Worm (Caenorhabditis elegans) whole organism, young adult: ENCODE data around the gene ZK354.8.
"Not testable (repeated sequence)": the region's sequence is repeated elsewhere in the genome, so short reads cannot be mapped to it uniquely, and the experiment has no call there.

Experiments
- B0019.2 ChIP-seq: fragments of 200-800 bp; sonication (Bioruptor generic); conservative IDR thresholded peaks from 2 replicates; pipeline ENCODE4 v1.3.6; 2022; ENCODE audit warnings: missing genetic modification reagents, missing genetic modification characterization, missing compliant biosample characterization
- B0336.3 ChIP-seq: fragments of 200-800 bp; sonication (Bioruptor generic); IDR thresholded peaks from 2 replicates; pipeline ENCODE4 v1.3.6; 2022; ENCODE audit warnings: missing genetic modification characterization, missing compliant biosample characterization
- C17E4.6 ChIP-seq: fragments of 200-800 bp; sonication (Bioruptor generic); IDR thresholded peaks from 2 replicates; pipeline ENCODE4 v1.3.6; 2022; ENCODE audit warnings: missing genetic modification reagents, missing genetic modification characterization, missing compliant biosample characterization
- D2030.7 ChIP-seq: fragments of 200-800 bp; sonication (Bioruptor generic); IDR thresholded peaks from 2 replicates; pipeline ENCODE4 v1.3.6; 2022; ENCODE audit warnings: missing genetic modification reagents, missing genetic modification characterization, missing compliant biosample characterization
- F33H1.4 ChIP-seq: fragments of 200-800 bp; sonication (Bioruptor generic); IDR thresholded peaks from 2 replicates; pipeline ENCODE4 v1.3.6; 2022; ENCODE audit warnings: missing genetic modification reagents, missing genetic modification characterization, missing compliant biosample characterization
- Y53G8AR.9 ChIP-seq: fragments of 200-800 bp; sonication (Bioruptor generic); conservative IDR thresholded peaks from 2 replicates; pipeline ENCODE4 v1.3.6; 2022; ENCODE audit warnings: missing genetic modification reagents, missing genetic modification characterization, missing compliant biosample characterization
- Y56A3A.18 ChIP-seq: fragments of 200-800 bp; sonication (Bioruptor generic); IDR thresholded peaks from 2 replicates; pipeline ENCODE4 v1.3.6; 2022; ENCODE audit warnings: missing genetic modification reagents, missing genetic modification characterization, missing compliant biosample characterization
- akir-1 ChIP-seq: fragments of 200-800 bp; sonication (Bioruptor generic); optimal IDR thresholded peaks from 2 replicates; lab custom pipeline; 2018; ENCODE audit warnings: mild to moderate bottlenecking, missing genetic modification characterization, moderate library complexity, missing compliant biosample characterization
- aptf-3 ChIP-seq: fragments of 200-800 bp; sonication (Bioruptor generic); IDR thresholded peaks from 2 replicates; pipeline ENCODE4 v1.3.6; 2022; ENCODE audit warnings: missing genetic modification characterization, missing compliant biosample characterization
- attf-6 ChIP-seq: fragments of 200-800 bp; sonication (Bioruptor generic); IDR thresholded peaks from 2 replicates; pipeline ENCODE4 v1.3.6; 2022; ENCODE audit warnings: missing genetic modification reagents, missing genetic modification characterization, missing compliant biosample characterization
- ceh-100 ChIP-seq: fragments of 200-800 bp; sonication (Bioruptor generic); IDR thresholded peaks from 2 replicates; pipeline ENCODE4 v1.3.6; 2022; ENCODE audit warnings: missing genetic modification reagents, missing genetic modification characterization, missing compliant biosample characterization
- dox-1 ChIP-seq: fragments of 200-800 bp; sonication (Bioruptor generic); IDR thresholded peaks from 2 replicates; pipeline ENCODE4 v1.3.6; 2022; ENCODE audit warnings: missing genetic modification reagents, missing genetic modification characterization, missing compliant biosample characterization
- egrh-3 ChIP-seq: fragments of 200-800 bp; sonication (Bioruptor generic); IDR thresholded peaks from 2 replicates; pipeline ENCODE4 v1.3.6; 2022; ENCODE audit warnings: missing genetic modification reagents, missing genetic modification characterization, missing compliant biosample characterization
- ekl-4 ChIP-seq: fragments of 200-800 bp; sonication (Bioruptor generic); IDR thresholded peaks from 2 replicates; pipeline ENCODE4 v1.3.6; 2022; ENCODE audit warnings: missing genetic modification reagents, missing genetic modification characterization, missing compliant biosample characterization
- hmg-1.2 ChIP-seq: fragments of 200-800 bp; sonication (Bioruptor generic); IDR thresholded peaks from 2 replicates; pipeline ENCODE4 v1.3.6; 2022; ENCODE audit warnings: missing genetic modification reagents, missing genetic modification characterization, missing compliant biosample characterization
- hmg-20 ChIP-seq: fragments of 200-800 bp; sonication (Bioruptor generic); IDR thresholded peaks from 2 replicates; pipeline ENCODE4 v1.3.6; 2022; ENCODE audit warnings: missing genetic modification reagents, missing genetic modification characterization, missing compliant biosample characterization
- hrde-1 ChIP-seq: sonication (generic microtip); optimal IDR thresholded peaks from 2 replicates; lab custom pipeline; 2016; ENCODE audit warnings: missing genetic modification characterization, mild to moderate bottlenecking, missing compliant biosample characterization, moderate library complexity, missing genotype, missing genetic modification reagents, borderline replicate concordance
- hsf-1 ChIP-seq: fragments of 200-800 bp; sonication (Bioruptor generic); IDR thresholded peaks from 2 replicates; pipeline ENCODE4 v1.3.6; 2022; ENCODE audit warnings: missing genetic modification reagents, missing genetic modification characterization, missing compliant biosample characterization
- lin-26 ChIP-seq: fragments of 200-800 bp; sonication (Bioruptor generic); IDR thresholded peaks from 2 replicates; pipeline ENCODE4 v1.3.6; 2022; ENCODE audit warnings: missing genetic modification reagents, missing genetic modification characterization, missing compliant biosample characterization
- lsl-1 ChIP-seq: fragments of 200-800 bp; sonication (Bioruptor generic); optimal IDR thresholded peaks from 2 replicates; lab custom pipeline; 2018; ENCODE audit warnings: mild to moderate bottlenecking, missing genetic modification characterization, moderate library complexity, missing compliant biosample characterization
- madf-3 ChIP-seq: fragments of 200-800 bp; sonication (Bioruptor generic); IDR thresholded peaks from 2 replicates; pipeline ENCODE4 v1.3.6; 2022; ENCODE audit warnings: missing genetic modification reagents, missing genetic modification characterization, missing compliant biosample characterization
- madf-6 ChIP-seq: fragments of 200-800 bp; sonication (Bioruptor generic); IDR thresholded peaks from 2 replicates; pipeline ENCODE4 v1.3.6; 2022; ENCODE audit warnings: missing genetic modification reagents, missing genetic modification characterization, missing compliant biosample characterization
- mcd-1 ChIP-seq: fragments of 200-800 bp; sonication (Bioruptor generic); IDR thresholded peaks from 2 replicates; pipeline ENCODE4 v1.3.6; 2022; ENCODE audit warnings: missing genetic modification reagents, missing genetic modification characterization, missing compliant biosample characterization
- nfyb-1 ChIP-seq: fragments of 200-800 bp; sonication (Bioruptor generic); IDR thresholded peaks from 2 replicates; pipeline ENCODE4 v1.3.6; 2022; ENCODE audit warnings: missing genetic modification reagents, missing genetic modification characterization, missing compliant biosample characterization
- pbrm-1 ChIP-seq: fragments of 200-800 bp; sonication (Bioruptor generic); IDR thresholded peaks from 2 replicates; pipeline ENCODE4 v1.3.6; 2022; ENCODE audit warnings: missing genetic modification reagents, missing genetic modification characterization, missing compliant biosample characterization
- rcor-1 ChIP-seq: fragments of 200-800 bp; sonication (Bioruptor generic); IDR thresholded peaks from 2 replicates; pipeline ENCODE4 v1.3.6; 2022; ENCODE audit warnings: missing genetic modification reagents, missing genetic modification characterization, missing compliant biosample characterization
- snpc-1.1 ChIP-seq: sonication (generic microtip); optimal IDR thresholded peaks from 2 replicates; lab custom pipeline; 2017; ENCODE audit warnings: missing genetic modification characterization, mild to moderate bottlenecking, missing compliant biosample characterization, antibody characterized with exemption, moderate library complexity, missing genotype, missing genetic modification reagents; ENCODE audit not compliant: insufficient read depth
- snpc-4 ChIP-seq, 5 experiments: fragments of 150-350 bp in 1 of 5; sonication (generic microtip) in 4 of 5; optimal IDR thresholded peaks; 2 replicates each; lab custom pipeline; 2014 to 2018; ENCODE audit warnings: missing genetic modification characterization in 5 of 5, missing biosample characterization in 3 of 5, antibody characterized with exemption in 2 of 5, mild to moderate bottlenecking in 2 of 5, missing compliant biosample characterization in 2 of 5, missing genotype in 2 of 5, moderate library complexity in 2 of 5, missing genetic modification reagents in 1 of 5
- tbp1 ChIP-seq: fragments of 200-800 bp; sonication (Bioruptor generic); optimal IDR thresholded peaks from 2 replicates; lab custom pipeline; 2018; ENCODE audit warnings: mild to moderate bottlenecking, missing genetic modification characterization, missing compliant biosample characterization

Gene ZK354.8

DNA sequence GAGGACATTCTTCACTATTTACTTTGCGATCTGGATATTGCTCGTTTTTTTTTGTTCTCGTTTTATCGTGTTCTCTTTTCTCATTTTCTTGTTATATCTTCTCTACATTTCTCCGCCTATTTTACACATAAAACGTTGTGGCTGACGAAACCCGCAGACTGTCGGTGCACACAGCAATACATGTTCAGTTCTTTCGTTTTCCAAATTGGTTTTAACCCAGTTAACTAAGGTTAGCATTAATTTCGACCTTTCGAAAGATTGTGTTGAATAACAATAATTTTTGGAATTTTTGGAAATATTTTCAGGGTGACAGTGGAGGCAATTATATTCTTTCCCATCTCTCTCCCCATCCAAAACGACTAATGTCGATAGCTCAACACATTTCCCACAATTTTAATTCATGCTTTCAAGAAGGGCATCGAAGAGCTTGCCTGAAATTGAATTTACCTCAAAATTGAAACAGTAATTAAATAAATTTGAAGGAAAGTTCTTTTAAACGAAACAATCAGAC lies 41.2 kb downstream of the ZK354.8 start (continued):
- TF ChIP-seq tbp1 (GFP tag; lab: Kevin White, UChicago), result peak; percentile 69
- TF ChIP-seq mcd-1, result peak; percentile 56; the same call in 1 of the 2 replicates
- TF ChIP-seq hsf-1 (GFP tag; lab: Robert Waterston, UW), result peak; percentile 63; the same call in 1 of the 2 replicates
- TF ChIP-seq Y56A3A.18 (GFP tag; lab: Robert Waterston, UW), result peak; percentile 41; the same call in 1 of the 2 replicates
- TF ChIP-seq ekl-4 (GFP tag; lab: Robert Waterston, UW), result peak; percentile 82
- peak; percentile 88 for TF ChIP-seq snpc-1.1 (tag; lab: Kevin White, UChicago)
- peak; percentile 80 for TF ChIP-seq madf-6 (GFP tag; lab: Robert Waterston, UW)
- peak; percentile 63; the same call in 1 of the 2 replicates for TF ChIP-seq lin-26 (GFP tag; lab: Robert Waterston, UW)
- TF ChIP-seq hrde-1 (tag; lab: Kevin White, UChicago), result peak; percentile 42
- TF ChIP-seq C17E4.6, result peak; percentile 55; the same call in 1 of the 2 replicates
- TF ChIP-seq B0019.2 (GFP tag; lab: Robert Waterston, UW), result 0 out of 2 replicates have a peak, but pooled peaks have one; percentile 28
- TF ChIP-seq hmg-1.2 (GFP tag; lab: Robert Waterston, UW), result peak; percentile 82
- TF ChIP-seq lsl-1 (GFP tag; lab: Kevin White, UChicago), result peak; percentile 34
- TF ChIP-seq ceh-100 (GFP tag; lab: Robert Waterston, UW), result peak; percentile 35; the same call in 1 of the 2 replicates
- TF ChIP-seq aptf-3 (GFP tag; lab: Robert Waterston, UW), result 0 out of 2 replicates have a peak, but pooled peaks have one; percentile 8

DNA sequence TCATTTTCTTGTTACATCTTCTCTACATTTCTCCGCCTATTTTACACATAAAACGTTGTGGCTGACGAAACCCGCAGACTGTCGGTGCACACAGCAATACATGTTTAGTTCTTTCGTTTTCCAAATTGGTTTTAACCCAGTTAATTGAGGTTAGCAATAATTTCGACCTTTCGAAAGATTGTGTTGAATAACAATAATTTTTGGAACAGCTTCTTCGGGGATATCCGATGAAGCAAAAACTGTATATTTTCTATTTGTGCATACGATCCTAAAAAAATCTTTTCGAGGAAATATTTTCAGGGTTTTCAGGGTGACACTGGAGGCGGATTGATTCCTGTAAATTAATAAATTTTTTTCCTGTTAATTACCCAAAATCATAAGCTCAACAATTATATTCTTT lies 44.2 kb downstream of the ZK354.8 start:
- peak; percentile 81 for TF ChIP-seq madf-6 (GFP tag; lab: Robert Waterston, UW)
- TF ChIP-seq snpc-1.1 (tag; lab: Kevin White, UChicago), result peak; percentile 46
- TF ChIP-seq ceh-100 (GFP tag; lab: Robert Waterston, UW), result peak; percentile 39
- TF ChIP-seq hmg-1.2 (GFP tag; lab: Robert Waterston, UW), result peak; percentile 80
- TF ChIP-seq tbp1 (GFP tag; lab: Kevin White, UChicago), result peak; percentile 45
- peak; percentile 49; the same call in 1 of the 2 replicates for TF ChIP-seq rcor-1 (GFP tag; lab: Robert Waterston, UW)
- TF ChIP-seq D2030.7 (GFP tag; lab: Robert Waterston, UW), result peak; percentile 92
- peak; percentile 78 for TF ChIP-seq pbrm-1 (GFP tag; lab: Robert Waterston, UW)
- peak; percentile 60 for TF ChIP-seq snpc-4 (GFP tag; optimal IDR thresholded peaks at IDR 0.05; lab: Kevin White, UChicago)
- peak; percentile 48 to 95 (median 90) for TF ChIP-seq snpc-4 (tag; optimal IDR thresholded peaks at IDR 0.05; lab: Kevin White, UChicago)
- TF ChIP-seq nfyb-1 (GFP tag; lab: Robert Waterston, UW), result peak; percentile 74
- 0 out of 2 replicates have a peak, but pooled peaks have one; percentile 42 for TF ChIP-seq hmg-20 (GFP tag; lab: Robert Waterston, UW)
- 0 out of 2 replicates have a peak, but pooled peaks have one; percentile 55 for TF ChIP-seq madf-3 (GFP tag; lab: Robert Waterston, UW)
- TF ChIP-seq dox-1 (GFP tag; lab: Robert Waterston, UW), result 0 out of 2 replicates have a peak, but pooled peaks have one; percentile 43
- TF ChIP-seq hsf-1 (GFP tag; lab: Robert Waterston, UW), result peak; percentile 68; the same call in 1 of the 2 replicates
- TF ChIP-seq Y56A3A.18 (GFP tag; lab: Robert Waterston, UW), result peak; percentile 82
- peak; percentile 75; the same call in 1 of the 2 replicates for TF ChIP-seq ekl-4 (GFP tag; lab: Robert Waterston, UW)
- peak; percentile 58; the same call in 1 of the 2 replicates for TF ChIP-seq C17E4.6
- TF ChIP-seq Y53G8AR.9, result 0 out of 2 replicates have a peak, but pooled peaks have one; percentile 57
- peak; percentile 97 for TF ChIP-seq attf-6 (GFP tag; lab: Robert Waterston, UW)
- peak; percentile 58 for TF ChIP-seq F33H1.4 (GFP tag; lab: Robert Waterston, UW)

DNA sequence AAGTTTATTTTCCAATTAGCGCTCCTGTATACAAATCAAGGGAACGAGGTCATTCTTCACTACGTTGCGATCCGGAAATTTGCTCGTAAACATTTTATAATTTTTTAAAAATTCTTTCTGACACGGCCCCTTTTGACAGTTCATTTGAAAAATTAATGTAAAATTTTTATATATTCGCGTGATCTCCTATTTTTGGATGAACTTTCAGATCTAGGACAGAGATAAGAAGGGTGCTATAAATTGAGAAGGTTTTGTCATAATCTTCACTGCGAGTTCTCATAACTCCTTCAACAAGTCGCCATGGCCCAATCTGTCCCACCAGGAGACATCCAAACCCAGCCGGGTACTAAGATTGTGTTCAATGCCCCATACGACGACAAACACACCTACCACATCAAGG lies 45.7 kb downstream of the ZK354.8 start, which contains the start of gene msp-19:
TSS of gene msp-19 (plus strand) at position 301 of the 400 bp plus-strand sequence.
- not testable (repeated sequence) for TF ChIP-seq B0336.3 (GFP tag; lab: Robert Waterston, UW); akir-1 (GFP tag; lab: Kevin White, UChicago); egrh-3 (GFP tag; lab: Robert Waterston, UW)
